Worm (Caenorhabditis elegans): ENCODE results near the gene M03B6.1.

DNA sequence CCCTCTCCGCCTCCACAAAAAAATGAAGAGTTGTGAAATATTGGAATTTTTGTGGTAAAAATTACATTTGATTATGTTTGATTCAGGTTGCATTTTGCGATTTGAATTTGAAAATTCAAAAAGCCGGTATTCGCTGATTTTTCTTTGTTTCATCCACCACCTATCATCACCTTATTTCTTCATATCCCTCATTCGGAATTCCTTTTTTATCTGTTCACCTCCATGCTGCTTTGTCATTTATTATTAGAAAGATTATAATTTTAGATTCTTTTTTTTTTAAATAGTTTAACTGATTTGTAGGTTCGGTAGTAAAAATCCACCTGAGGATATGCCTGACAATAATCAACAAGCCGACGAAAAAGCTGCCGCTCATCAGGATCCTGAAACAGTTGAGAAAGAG is 11.2 kb downstream of the M03B6.1 start, which contains the start of gene mct-3:
- TF ChIP-seq F49E8.2 (tag; optimal IDR thresholded peaks at IDR 0.05; ENCODE audit: insufficient read depth) (no peak), akir-1 (GFP tag; optimal IDR thresholded peaks at IDR 0.05) (no peak), C06A6.2 (GFP tag; conservative IDR thresholded peaks at IDR 0.05) (no peak)

All from whole organism, young adult.